Worm (Caenorhabditis elegans): ENCODE results near the gene K05F6.10.
A peak's percentile ranks its signal among the peaks of the same experiment; 100 is the strongest.

Gene K05F6.10

DNA sequence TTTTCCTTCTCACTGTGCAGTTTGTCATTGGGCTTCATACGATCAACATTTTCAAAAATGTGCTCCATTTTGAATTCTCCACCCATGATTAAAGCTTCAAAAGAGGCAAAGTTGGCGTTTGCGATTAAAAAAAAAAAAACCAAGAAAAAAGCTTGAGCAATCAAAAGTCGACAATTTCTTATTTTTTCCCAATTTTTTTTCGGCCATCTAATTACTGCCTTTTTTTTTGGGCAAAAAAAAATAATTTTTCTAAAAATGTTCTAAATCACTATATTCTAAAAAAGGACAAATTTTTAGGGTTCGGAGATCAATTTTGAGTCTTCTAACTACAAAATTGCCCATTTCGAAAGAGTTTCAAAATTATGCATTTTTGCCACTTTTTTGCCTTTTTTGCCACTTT, at the start of gene K05F6.10:
TSS of gene K05F6.10 (minus strand) at position 101 of the 400 bp plus-strand sequence.
- no peak for TF ChIP-seq nhr-67 (tag; optimal IDR thresholded peaks at IDR 0.05)
- no peak for TF ChIP-seq nhr-11 (tag; optimal IDR thresholded peaks at IDR 0.05)
- no peak for TF ChIP-seq skn-1 (tag; optimal IDR thresholded peaks at IDR 0.05)
- TF ChIP-seq zag-1 (tag; optimal IDR thresholded peaks at IDR 0.05): no peak
- no peak for TF ChIP-seq aly-2 (tag; optimal IDR thresholded peaks at IDR 0.05)
- no peak for TF ChIP-seq sea-2 (GFP tag; optimal IDR thresholded peaks at IDR 0.05)
- TF ChIP-seq ceh-9 (tag; optimal IDR thresholded peaks at IDR 0.05): no peak

DNA sequence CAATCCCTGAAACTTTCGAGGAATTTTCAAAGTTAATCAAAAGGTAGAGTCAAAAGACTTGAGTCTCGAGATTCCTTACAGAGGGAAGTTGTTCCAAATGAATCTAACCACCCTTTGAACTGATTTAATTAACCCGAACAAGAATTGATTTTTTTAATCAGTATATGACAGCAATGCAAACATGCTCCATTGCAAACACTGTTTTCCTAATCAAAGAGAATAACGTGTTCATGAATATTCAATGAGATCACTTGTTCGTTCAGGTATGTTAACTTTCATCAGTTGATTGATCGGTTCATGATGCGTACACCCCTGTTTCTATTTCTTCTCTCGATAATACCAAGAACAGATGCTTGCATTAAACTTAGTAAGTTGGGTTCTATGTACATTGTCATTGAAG, 49.7 kb upstream of the K05F6.10 start, which contains the start of gene C08E3.14:
TSS of gene C08E3.14 (plus strand) at position 301 of the 400 bp plus-strand sequence.
- no peak for TF ChIP-seq sea-2 (GFP tag; optimal IDR thresholded peaks at IDR 0.05)

ce11 chrII:1624572-1624971, 48.6 kb upstream of the K05F6.10 start, which contains the start of gene fbxa-160:
fbxa-160 (minus strand) TSS chrII:1624672.
- TF ChIP-seq nhr-25 (tag; optimal IDR thresholded peaks at IDR 0.05): no peak
- no peak for TF ChIP-seq nhr-11 (tag; optimal IDR thresholded peaks at IDR 0.05)
- TF ChIP-seq egl-5 (tag; optimal IDR thresholded peaks at IDR 0.05): no peak
- no peak for TF ChIP-seq zag-1 (tag; optimal IDR thresholded peaks at IDR 0.05)
- TF ChIP-seq nhr-77 (tag; optimal IDR thresholded peaks at IDR 0.05): no peak
- no peak for TF ChIP-seq nfya-1 (tag; optimal IDR thresholded peaks at IDR 0.05; ENCODE audit: insufficient read depth)
- TF ChIP-seq nhr-237 (tag; optimal IDR thresholded peaks at IDR 0.05): no peak
- TF ChIP-seq tbx-2 (tag; optimal IDR thresholded peaks at IDR 0.05): no peak
- no peak for TF ChIP-seq jun-1 (tag; optimal IDR thresholded peaks at IDR 0.05)
- no peak for TF ChIP-seq nhr-23 (tag; optimal IDR thresholded peaks at IDR 0.05)
- no peak for TF ChIP-seq ceh-16 (tag; optimal IDR thresholded peaks at IDR 0.05)
- TF ChIP-seq elt-3 (tag; optimal IDR thresholded peaks at IDR 0.05): no peak
- TF ChIP-seq R02D3.7 (tag; optimal IDR thresholded peaks at IDR 0.05): no peak

ce11 chrII:1621795-1622194, 45.9 kb upstream of the K05F6.10 start:
- TF ChIP-seq elt-2 (tag; optimal IDR thresholded peaks at IDR 0.05): peak; percentile 93
- no peak for TF ChIP-seq elt-3 (tag; optimal IDR thresholded peaks at IDR 0.05)
- peak; percentile 67 for TF ChIP-seq jun-1 (tag; optimal IDR thresholded peaks at IDR 0.05)
- TF ChIP-seq mdl-1 (tag; optimal IDR thresholded peaks at IDR 0.05): no peak
- TF ChIP-seq nhr-28 (tag; optimal IDR thresholded peaks at IDR 0.05): no peak
- TF ChIP-seq pqm-1 (tag; optimal IDR thresholded peaks at IDR 0.05): peak; percentile 84
- no peak for TF ChIP-seq nhr-237 (tag; optimal IDR thresholded peaks at IDR 0.05)
- no peak for TF ChIP-seq nhr-12 (tag; optimal IDR thresholded peaks at IDR 0.05)
- no peak for TF ChIP-seq ceh-9 (tag; optimal IDR thresholded peaks at IDR 0.05)
- TF ChIP-seq pha-4 (tag; optimal IDR thresholded peaks at IDR 0.05): peak; percentile 65
- no peak for TF ChIP-seq nhr-76 (tag; optimal IDR thresholded peaks at IDR 0.05)
- TF ChIP-seq daf-12 (tag; optimal IDR thresholded peaks at IDR 0.05): no peak
- TF ChIP-seq egl-5 (tag; optimal IDR thresholded peaks at IDR 0.05): no peak
- no peak for TF ChIP-seq nfya-1 (tag; optimal IDR thresholded peaks at IDR 0.05; ENCODE audit: insufficient read depth)
- no peak for TF ChIP-seq R02D3.7 (tag; optimal IDR thresholded peaks at IDR 0.05)
- no peak for TF ChIP-seq sea-2 (GFP tag; optimal IDR thresholded peaks at IDR 0.05)

DNA sequence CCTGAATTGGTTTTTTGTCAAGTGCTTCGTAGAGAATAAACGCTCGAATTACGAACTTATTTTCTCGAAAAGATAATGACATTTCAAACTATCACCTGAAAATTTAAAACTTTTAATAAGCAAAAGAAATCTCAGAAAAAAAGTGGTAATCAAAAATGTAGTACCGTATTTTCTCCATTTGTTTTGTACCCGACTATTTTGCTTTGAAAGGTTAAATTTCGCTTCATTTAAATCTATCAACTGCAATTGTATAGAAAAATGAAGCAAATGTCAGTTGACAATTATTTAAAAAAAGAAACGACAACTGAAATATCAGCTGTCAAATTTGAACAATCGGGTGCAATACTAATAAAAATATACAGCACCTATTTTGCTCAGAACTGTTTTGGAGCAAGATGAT, 45.2 kb upstream of the K05F6.10 start, which contains the start of gene fbxa-158:
TSS of gene fbxa-158 (minus strand) at position 101 of the 400 bp plus-strand sequence.
- TF ChIP-seq unc-39 (tag; optimal IDR thresholded peaks at IDR 0.05): no peak
- no peak for TF ChIP-seq nhr-12 (tag; optimal IDR thresholded peaks at IDR 0.05)

DNA sequence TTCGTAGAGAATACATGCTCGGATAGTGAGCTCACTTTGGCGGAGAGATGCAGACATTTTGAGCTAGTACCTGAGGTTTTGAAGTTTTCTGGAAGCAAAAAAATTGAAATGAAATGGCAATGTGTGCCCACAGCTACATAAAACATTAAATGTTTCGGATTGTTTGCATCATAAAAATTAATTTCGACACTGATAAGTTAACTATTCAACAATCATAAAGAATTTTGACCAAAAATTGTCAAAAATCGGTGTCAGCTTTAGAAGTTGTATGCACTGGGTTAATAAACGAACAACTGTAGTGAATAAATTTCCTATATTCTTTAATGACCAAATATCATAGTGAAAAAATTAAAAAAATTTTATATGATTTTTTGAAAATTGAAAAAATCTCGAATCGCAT, 43.0 kb upstream of the K05F6.10 start, which contains the start of gene fbxa-166:
TSS of gene fbxa-166 (minus strand) at position 101 of the 400 bp plus-strand sequence.
- no peak for TF ChIP-seq snpc-4 (tag; optimal IDR thresholded peaks at IDR 0.05)
- TF ChIP-seq tbx-2 (tag; optimal IDR thresholded peaks at IDR 0.05): no peak
- no peak for TF ChIP-seq egl-27 (tag; optimal IDR thresholded peaks at IDR 0.05)
- no peak for TF ChIP-seq lin-39 (tag; optimal IDR thresholded peaks at IDR 0.05)
- TF ChIP-seq unc-39 (tag; optimal IDR thresholded peaks at IDR 0.05): no peak
- no peak for TF ChIP-seq ceh-9 (tag; optimal IDR thresholded peaks at IDR 0.05)
- TF ChIP-seq nhr-77 (tag; optimal IDR thresholded peaks at IDR 0.05): no peak
- no peak for TF ChIP-seq jun-1 (tag; optimal IDR thresholded peaks at IDR 0.05)
- no peak for TF ChIP-seq ceh-16 (tag; optimal IDR thresholded peaks at IDR 0.05)
- TF ChIP-seq ama-1 (optimal IDR thresholded peaks at IDR 0.05): no peak
- TF ChIP-seq nhr-11 (tag; optimal IDR thresholded peaks at IDR 0.05): no peak
- no peak for TF ChIP-seq ZK546.5 (tag; optimal IDR thresholded peaks at IDR 0.05)
- TF ChIP-seq mdl-1 (tag; optimal IDR thresholded peaks at IDR 0.05): no peak
- TF ChIP-seq fkh-2 (tag; optimal IDR thresholded peaks at IDR 0.05): no peak

Measured in whole organism, L3 larva.